Worm (Caenorhabditis elegans) whole organism, young adult: Measurements from ENCODE around the gene rab-6.1.

Experiments
- B0035.1 ChIP-seq: sonication (generic microtip); optimal IDR thresholded peaks from 2 replicates; lab custom pipeline; 2016; ENCODE audit warnings: missing genetic modification characterization, mild to moderate bottlenecking, missing compliant biosample characterization, missing genotype, missing genetic modification reagents
- B0336.3 ChIP-seq: fragments of 200-800 bp; sonication (Bioruptor generic); IDR thresholded peaks from 2 replicates; pipeline ENCODE4 v1.3.6; 2022; ENCODE audit warnings: missing genetic modification characterization, missing compliant biosample characterization
- Y53F4B.3 ChIP-seq: fragments of 200-800 bp; sonication (Bioruptor generic); IDR thresholded peaks from 2 replicates; pipeline ENCODE4 v1.3.6; 2022; ENCODE audit warnings: missing genetic modification reagents, missing genetic modification characterization, missing compliant biosample characterization
- Y56A3A.18 ChIP-seq: fragments of 200-800 bp; sonication (Bioruptor generic); IDR thresholded peaks from 2 replicates; pipeline ENCODE4 v1.3.6; 2022; ENCODE audit warnings: missing genetic modification reagents, missing genetic modification characterization, missing compliant biosample characterization
- attf-5 ChIP-seq: fragments of 200-800 bp; sonication (Bioruptor generic); optimal IDR thresholded peaks from 2 replicates; lab custom pipeline; 2018; ENCODE audit warnings: mild to moderate bottlenecking, missing genetic modification characterization, missing compliant biosample characterization
- ets-4 ChIP-seq: fragments of 200-800 bp; sonication (Bioruptor generic); optimal IDR thresholded peaks from 2 replicates; lab custom pipeline; 2018; ENCODE audit warnings: mild to moderate bottlenecking, missing genetic modification characterization, missing compliant biosample characterization
- hsf-1 ChIP-seq: fragments of 200-800 bp; sonication (Bioruptor generic); IDR thresholded peaks from 2 replicates; pipeline ENCODE4 v1.3.6; 2022; ENCODE audit warnings: missing genetic modification reagents, missing genetic modification characterization, missing compliant biosample characterization
- nfya-1 ChIP-seq: sonication (generic microtip); optimal IDR thresholded peaks from 2 replicates; lab custom pipeline; 2017; ENCODE audit warnings: antibody characterized with exemption, missing compliant biosample characterization, missing genetic modification characterization, borderline replicate concordance; ENCODE audit not compliant: insufficient read depth
- nfyb-1 ChIP-seq: fragments of 200-800 bp; sonication (Bioruptor generic); IDR thresholded peaks from 2 replicates; pipeline ENCODE4 v1.3.6; 2022; ENCODE audit warnings: missing genetic modification reagents, missing genetic modification characterization, missing compliant biosample characterization
- snpc-4 ChIP-seq, 5 experiments: fragments of 150-350 bp in 1 of 5; sonication (generic microtip) in 4 of 5; optimal IDR thresholded peaks; 2 replicates each; lab custom pipeline; 2014 to 2018; ENCODE audit warnings: missing genetic modification characterization in 5 of 5, missing biosample characterization in 3 of 5, antibody characterized with exemption in 2 of 5, mild to moderate bottlenecking in 2 of 5, missing compliant biosample characterization in 2 of 5, missing genotype in 2 of 5, moderate library complexity in 2 of 5, missing genetic modification reagents in 1 of 5

DNA sequence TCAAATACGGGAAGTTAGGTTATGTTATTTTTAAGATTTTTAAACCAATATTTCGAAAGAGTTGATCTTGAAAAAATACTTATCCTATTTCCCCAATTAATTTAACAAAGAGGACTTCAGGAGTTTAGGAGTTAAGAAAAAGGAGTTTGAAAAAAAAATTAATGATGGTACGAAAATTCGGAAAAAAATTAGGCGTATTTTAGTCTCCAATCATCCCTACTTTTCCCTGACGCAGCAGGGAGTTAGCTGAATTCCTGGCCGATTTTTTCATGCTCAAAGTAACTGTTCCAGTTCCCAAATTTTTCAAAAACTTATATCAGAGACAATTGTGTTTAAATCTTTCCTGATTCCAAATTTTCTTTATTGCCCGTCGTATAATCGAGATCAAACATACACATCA is 17.8 kb upstream of the rab-6.1 start:
- TF ChIP-seq B0035.1 (tag; lab: Kevin White, UChicago) (no peak), nfyb-1 (GFP tag; lab: Robert Waterston, UW) (no peak), Y56A3A.18 (GFP tag; lab: Robert Waterston, UW) (no peak), Y53F4B.3 (no peak), snpc-4 (GFP tag; optimal IDR thresholded peaks at IDR 0.05; lab: Kevin White, UChicago) (no peak), snpc-4 (tag; optimal IDR thresholded peaks at IDR 0.05; lab: Kevin White, UChicago) (no peak), hsf-1 (GFP tag; lab: Robert Waterston, UW) (no peak), ets-4 (GFP tag; lab: Kevin White, UChicago) (no peak), B0336.3 (no peak), attf-5 (no peak), nfya-1 (no peak)
